Fruit fly (Drosophila melanogaster) whole organism, prepupa: ENCODE data around the gene Cad99C.

Experiments used
- CG11762 ChIP-seq: fragments of 200-800 bp; sonication (Bioruptor generic); optimal IDR thresholded peaks from 3 replicates; lab custom pipeline; 2016; ENCODE audit warnings: missing biosample characterization, missing genetic modification characterization; ENCODE audit not compliant: insufficient read depth
- CG16779 ChIP-seq: fragments of 200-800 bp; sonication (Bioruptor generic); optimal IDR thresholded peaks from 3 replicates; lab custom pipeline; 2017; ENCODE audit warnings: missing biosample characterization, mild to moderate bottlenecking, missing genetic modification characterization
- CG31627 ChIP-seq: fragments of 200-800 bp; sonication (Bioruptor generic); optimal IDR thresholded peaks from 3 replicates; lab custom pipeline; 2016; ENCODE audit warnings: missing biosample characterization, missing genetic modification characterization
- CG34406 ChIP-seq: fragments of 200-800 bp; sonication (Bioruptor generic); optimal IDR thresholded peaks from 3 replicates; lab custom pipeline; 2016; ENCODE audit warnings: missing biosample characterization, missing genetic modification characterization
- CG6808 ChIP-seq: fragments of 200-800 bp; sonication (Bioruptor generic); optimal IDR thresholded peaks from 3 replicates; lab custom pipeline; 2017; ENCODE audit warnings: missing biosample characterization, missing genetic modification characterization, mild to moderate bottlenecking, moderate library complexity, missing genetic modification reagents
- CG6854 ChIP-seq: fragments of 200-800 bp; sonication (Bioruptor generic); optimal IDR thresholded peaks from 2 replicates; lab custom pipeline; 2017; ENCODE audit warnings: missing biosample characterization, mild to moderate bottlenecking, missing genetic modification characterization
- esn ChIP-seq: fragments of 200-800 bp; sonication (Bioruptor generic); optimal IDR thresholded peaks from 2 replicates; lab custom pipeline; 2016; ENCODE audit warnings: missing biosample characterization, mild to moderate bottlenecking, missing genetic modification characterization, moderate library complexity
- fd59A ChIP-seq: fragments of 200-800 bp; sonication (Bioruptor generic); optimal IDR thresholded peaks from 2 replicates; lab custom pipeline; 2017; ENCODE audit warnings: missing biosample characterization, mild to moderate bottlenecking, missing genetic modification characterization, missing genetic modification reagents

DNA sequence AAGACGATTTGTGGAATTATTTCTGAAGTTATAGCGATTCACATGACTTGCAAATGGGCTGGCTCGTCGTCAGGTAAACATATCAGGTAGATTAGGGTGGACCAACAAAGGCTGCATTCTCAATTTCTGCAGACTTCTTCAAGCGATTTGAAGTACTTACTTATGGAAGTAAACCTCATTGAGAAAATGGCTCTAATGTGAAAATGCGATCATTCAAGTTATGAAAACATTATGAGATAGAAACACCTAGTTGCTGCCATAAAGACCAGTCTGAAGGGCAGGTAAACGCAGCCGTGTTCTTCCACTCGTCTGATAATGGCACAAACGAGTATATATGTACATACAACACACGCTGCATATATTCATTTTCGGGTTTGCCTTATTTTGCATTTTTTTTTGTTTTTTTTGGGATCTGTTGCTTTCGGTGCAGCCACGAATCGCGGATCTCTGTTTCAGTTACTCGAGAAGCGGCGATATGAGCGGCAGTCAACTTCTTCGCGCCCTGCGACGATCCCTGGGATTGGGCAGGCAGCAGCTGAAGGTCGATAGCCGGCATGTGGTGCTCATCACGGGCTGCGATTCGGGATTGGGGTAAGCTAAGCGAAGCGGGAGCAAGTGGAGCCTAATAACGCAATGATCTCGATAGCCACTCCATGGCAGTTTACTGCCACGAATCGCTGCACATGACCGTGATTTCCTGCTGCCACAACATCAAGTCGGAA, 47.1 kb upstream of the Cad99C start, which contains the start of gene sro:
- TF ChIP-seq CG6854, result no peak
- no peak for TF ChIP-seq fd59A
- no peak for TF ChIP-seq CG11762
- TF ChIP-seq CG34406 (GFP tag; lab: Kevin White, UChicago), result no peak
- TF ChIP-seq CG31627, result peak; percentile 6
- TF ChIP-seq esn, result peak; percentile 21
- TF ChIP-seq CG16779, result no peak
- TF ChIP-seq CG6808, result no peak
